Fruit fly (Drosophila melanogaster): ENCODE results near the gene PVRAP.

DNA sequence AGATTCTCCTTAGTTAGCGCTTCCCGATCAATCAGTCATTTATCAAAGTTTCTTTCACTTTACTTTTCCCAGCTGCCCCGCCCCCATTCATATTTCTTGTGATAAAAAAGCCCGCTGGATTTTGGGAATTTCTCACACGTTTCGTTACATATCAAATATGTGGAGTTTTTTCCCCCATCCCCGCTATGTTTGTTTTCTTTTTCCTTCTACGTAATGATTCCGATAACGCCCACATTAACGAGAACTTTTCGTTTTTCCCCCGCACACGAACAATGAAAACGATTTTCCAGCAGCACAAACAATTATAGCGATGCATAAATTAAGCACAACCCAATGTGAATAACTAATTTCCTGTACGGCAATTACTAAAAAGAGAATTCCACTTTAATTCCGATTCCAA lies 16.9 kb upstream of the PVRAP start:
- no peak for TF ChIP-seq Vsx1 (GFP tag; optimal IDR thresholded peaks at IDR 0.05)
- no peak for TF ChIP-seq Dip2 (GFP tag; IDR thresholded peaks at IDR 0.05)
- TF ChIP-seq Oli (tag; optimal IDR thresholded peaks at IDR 0.05) = no peak
- TF ChIP-seq CG17829 (tag; optimal IDR thresholded peaks at IDR 0.05) = no peak
- TF ChIP-seq h (optimal IDR thresholded peaks at IDR 0.05) = no peak
- no peak for TF ChIP-seq CG11085 (GFP tag; IDR thresholded peaks at IDR 0.05)

Data from whole organism, embryonic.